Comparison of ENCODE assay signal across 5 fruit fly cellular contexts in the genomic region with DNA sequence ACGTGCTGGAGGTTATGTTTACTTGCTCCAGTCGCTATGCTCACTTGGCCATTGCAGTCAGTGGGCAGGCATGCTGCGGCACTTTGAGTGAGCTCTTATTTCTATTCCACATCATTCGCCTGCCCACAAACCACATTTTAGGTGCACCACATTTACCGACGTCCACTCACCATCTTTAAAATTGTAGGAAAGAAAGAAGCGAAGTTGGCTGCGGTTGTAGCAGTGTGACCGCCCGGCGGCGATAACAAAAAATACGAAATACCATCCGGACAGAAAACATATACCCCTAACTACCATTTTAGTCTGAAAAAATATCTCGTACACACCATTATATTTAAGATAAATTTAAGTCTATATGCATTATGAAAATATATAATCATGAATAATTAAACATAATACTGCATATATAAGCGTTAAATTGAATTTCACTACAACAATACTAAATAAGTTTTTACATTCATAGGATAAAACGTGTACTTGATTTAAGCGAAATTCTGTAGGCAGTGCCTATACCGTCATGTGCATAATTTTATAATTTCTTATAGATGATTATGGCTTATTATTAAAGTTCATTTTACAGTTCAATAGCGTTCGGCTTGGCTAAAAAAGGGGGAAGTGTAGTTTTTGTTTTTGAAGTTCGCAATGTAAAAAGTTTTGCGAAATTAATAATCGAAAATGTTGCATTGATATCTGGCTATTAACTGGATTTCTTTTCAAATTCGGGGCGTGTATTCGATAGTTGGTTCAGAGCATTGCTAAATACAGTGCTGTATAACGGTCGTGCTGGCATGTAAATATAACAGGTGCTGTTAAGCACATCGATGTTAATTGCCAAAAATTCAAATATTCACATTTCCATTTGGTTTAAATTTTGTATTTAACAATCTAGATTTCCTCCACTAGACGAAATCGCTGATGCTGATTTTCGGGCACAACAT.
A peak's percentile ranks its signal among the peaks of the same experiment; 100 is the strongest.
TF ChIP-seq lines count a peak whose summit lies in the region.

TSS of gene RpL27A (minus strand) at position 246 of the 938 bp plus-strand sequence.

TF ChIP-seq in whole organism, adult, 20 proteins besides CTCF, POLR2A, EP300 and RAD21 (continued from another document):
- TF ChIP-seq CG1620 (GFP tag; optimal IDR thresholded peaks at IDR 0.05; lab: Kevin White, UChicago) (peak; percentile 68), Clk (GFP tag; optimal IDR thresholded peaks at IDR 0.05; lab: Kevin White, UChicago) (peak; percentile 30), CG33017 (tag; optimal IDR thresholded peaks at IDR 0.05; lab: Kevin White, UChicago) (peak; percentile 61), CG11617 (GFP tag; optimal IDR thresholded peaks at IDR 0.05; lab: Kevin White, UChicago) (peak; percentile 88), toe (GFP tag; optimal IDR thresholded peaks at IDR 0.05; lab: Kevin White, UChicago) (peak; percentile 68)

TF ChIP-seq in whole organism, embryonic, 481 proteins besides CTCF, POLR2A, EP300 and RAD21 (continued from another document and continues in another):
- peak; percentile 61 for TF ChIP-seq ap (GFP tag; IDR thresholded peaks at IDR 0.05; lab: Robert Waterston, UW)
- TF ChIP-seq CG30431 (GFP tag; optimal IDR thresholded peaks at IDR 0.05; lab: Kevin White, UChicago) = peak; percentile 65
- peak; percentile 67 for TF ChIP-seq CG6175 (GFP tag; IDR thresholded peaks at IDR 0.05; lab: Robert Waterston, UW)
- TF ChIP-seq Med (GFP tag; lab: Kevin White, UChicago) = peak; percentile 98
- TF ChIP-seq tgo (GFP tag; IDR thresholded peaks at IDR 0.05; lab: Robert Waterston, UW) = peak; percentile 69
- peak; percentile 70 for TF ChIP-seq rib (GFP tag; IDR thresholded peaks at IDR 0.05; lab: Robert Waterston, UW)
- TF ChIP-seq crol (GFP tag; IDR thresholded peaks at IDR 0.05; lab: Robert Waterston, UW) = peak; percentile 48; the same call in 1 of the 2 replicates
- TF ChIP-seq gce (GFP tag; IDR thresholded peaks at IDR 0.05; lab: Robert Waterston, UW) = peak; percentile 85
- peak; percentile 63 for TF ChIP-seq Bteb2 (GFP tag; optimal IDR thresholded peaks at IDR 0.05; lab: Kevin White, UChicago)
- peak; percentile 73 for TF ChIP-seq CG6689 (GFP tag; IDR thresholded peaks at IDR 0.05; lab: Robert Waterston, UW)
- peak; percentile 68 for TF ChIP-seq CG8290 (GFP tag; optimal IDR thresholded peaks at IDR 0.05; lab: Kevin White, UChicago)
- peak in 1 of 2 experiments; percentile 94 for TF ChIP-seq CG8290 (tag; optimal IDR thresholded peaks at IDR 0.05; lab: Kevin White, UChicago)
- TF ChIP-seq CG3065 (GFP tag; optimal IDR thresholded peaks at IDR 0.05; lab: Kevin White, UChicago) = peak; percentile 28
- peak in 1 of 2 experiments; percentile 62 for TF ChIP-seq Dfd (GFP tag; optimal IDR thresholded peaks at IDR 0.05; lab: Kevin White, UChicago)
- TF ChIP-seq run (tag; optimal IDR thresholded peaks at IDR 0.05; lab: Kevin White, UChicago) = peak; percentile 32
- TF ChIP-seq CG32532 (GFP tag; IDR thresholded peaks at IDR 0.05; lab: Robert Waterston, UW) = peak; percentile 84
- TF ChIP-seq row (GFP tag; IDR thresholded peaks at IDR 0.05; lab: Robert Waterston, UW) = peak; percentile 70
- peak; percentile 53 for TF ChIP-seq maf-S (GFP tag; optimal IDR thresholded peaks at IDR 0.05; lab: Kevin White, UChicago)
- peak; percentile 65 for TF ChIP-seq CG16813 (GFP tag; IDR thresholded peaks at IDR 0.05; lab: Robert Waterston, UW; ENCODE audit: partially characterized antibody)
- TF ChIP-seq CG17186 (GFP tag; optimal IDR thresholded peaks at IDR 0.05; lab: Kevin White, UChicago) = peak; percentile 45
- TF ChIP-seq NC2β (GFP tag; optimal IDR thresholded peaks at IDR 0.05; lab: Kevin White, UChicago) = peak; percentile 92
- TF ChIP-seq gfzf (GFP tag; optimal IDR thresholded peaks at IDR 0.05; lab: Kevin White, UChicago) = peak; percentile 71
- TF ChIP-seq Ravus (GFP tag; IDR thresholded peaks at IDR 0.05; lab: Robert Waterston, UW) = no peak
- TF ChIP-seq vnd (GFP tag; IDR thresholded peaks at IDR 0.05; lab: Robert Waterston, UW; ENCODE audit: partially characterized antibody) = peak; percentile 47; the same call in 1 of the 3 replicates
- peak; percentile 88 for TF ChIP-seq onecut (GFP tag; IDR thresholded peaks at IDR 0.05; lab: Robert Waterston, UW)
- peak; percentile 24; the same call in 1 of the 2 replicates for TF ChIP-seq esg (GFP tag; conservative IDR thresholded peaks at IDR 0.05; lab: Robert Waterston, UW)
- peak; percentile 69 for TF ChIP-seq ewg (GFP tag; optimal IDR thresholded peaks at IDR 0.05; lab: Kevin White, UChicago)

TF ChIP-seq in whole organism, prepupa, 60 proteins besides CTCF, POLR2A, EP300 and RAD21 (continued from another document and continues in another):
- TF ChIP-seq cyc (GFP tag; optimal IDR thresholded peaks at IDR 0.05; lab: Kevin White, UChicago) = peak; percentile 70
- peak; percentile 19 for TF ChIP-seq Ets96B (tag; optimal IDR thresholded peaks at IDR 0.05; lab: Kevin White, UChicago)
- TF ChIP-seq Sox15 (GFP tag; optimal IDR thresholded peaks at IDR 0.05; lab: Kevin White, UChicago) = peak; percentile 21
- peak; percentile 69 for TF ChIP-seq CG15336 (GFP tag; IDR thresholded peaks at IDR 0.05; lab: Robert Waterston, UW)
- no peak for TF ChIP-seq CG16779 (tag; optimal IDR thresholded peaks at IDR 0.05; lab: Kevin White, UChicago)
- peak; percentile 80 for TF ChIP-seq Eip78C (GFP tag; lab: Kevin White, UChicago)
- TF ChIP-seq CG10669 (GFP tag; optimal IDR thresholded peaks at IDR 0.05; lab: Kevin White, UChicago) = peak; percentile 55
- peak; percentile 19 for TF ChIP-seq Sox14 (GFP tag; optimal IDR thresholded peaks at IDR 0.05; lab: Kevin White, UChicago)
- peak; percentile 70 for TF ChIP-seq OdsH (GFP tag; optimal IDR thresholded peaks at IDR 0.05; lab: Kevin White, UChicago)
- TF ChIP-seq Smox (GFP tag; optimal IDR thresholded peaks at IDR 0.05; lab: Kevin White, UChicago) = peak; percentile 60
- TF ChIP-seq esn (GFP tag; optimal IDR thresholded peaks at IDR 0.05; lab: Kevin White, UChicago) = peak; percentile 79
- TF ChIP-seq Hr38 (GFP tag; optimal IDR thresholded peaks at IDR 0.05; lab: Kevin White, UChicago) = no peak
- TF ChIP-seq Eip75B (GFP tag; optimal IDR thresholded peaks at IDR 0.05; lab: Kevin White, UChicago) = peak; percentile 67
- TF ChIP-seq CG6163 (GFP tag; IDR thresholded peaks at IDR 0.05; lab: Robert Waterston, UW) = peak; percentile 87
- peak; percentile 9 for TF ChIP-seq Lpt (GFP tag; optimal IDR thresholded peaks at IDR 0.05; lab: Kevin White, UChicago)
- peak; percentile 60 for TF ChIP-seq CG32006 (GFP tag; optimal IDR thresholded peaks at IDR 0.05; lab: Kevin White, UChicago)
- TF ChIP-seq CG1621 (tag; optimal IDR thresholded peaks at IDR 0.05; lab: Kevin White, UChicago) = peak; percentile 50
- peak; percentile 78 for TF ChIP-seq net (GFP tag; optimal IDR thresholded peaks at IDR 0.05; lab: Kevin White, UChicago)
- peak; percentile 58 for TF ChIP-seq topi (GFP tag; optimal IDR thresholded peaks at IDR 0.05; lab: Kevin White, UChicago)
- peak; percentile 72 for TF ChIP-seq lz (GFP tag; optimal IDR thresholded peaks at IDR 0.05; lab: Kevin White, UChicago)
- peak; percentile 72 for TF ChIP-seq CG34406 (GFP tag; optimal IDR thresholded peaks at IDR 0.05; lab: Kevin White, UChicago)
- peak; percentile 51 for TF ChIP-seq CG6792 (GFP tag; optimal IDR thresholded peaks at IDR 0.05; lab: Kevin White, UChicago)
- TF ChIP-seq dsx (GFP tag; optimal IDR thresholded peaks at IDR 0.05; lab: Kevin White, UChicago; ENCODE audit: poor library complexity, severe bottlenecking) = peak; percentile 43
- TF ChIP-seq Hr4 (GFP tag; optimal IDR thresholded peaks at IDR 0.05; lab: Kevin White, UChicago) = peak; percentile 65
- no peak for TF ChIP-seq fd85E (GFP tag; optimal IDR thresholded peaks at IDR 0.05; lab: Kevin White, UChicago)
- TF ChIP-seq acj6 (GFP tag; optimal IDR thresholded peaks at IDR 0.05; lab: Kevin White, UChicago) = peak; percentile 61
- peak; percentile 49 for TF ChIP-seq Hr39 (GFP tag; optimal IDR thresholded peaks at IDR 0.05; lab: Kevin White, UChicago)
- TF ChIP-seq Met (GFP tag; optimal IDR thresholded peaks at IDR 0.05; lab: Kevin White, UChicago) = peak; percentile 80
- TF ChIP-seq fd59A (GFP tag; optimal IDR thresholded peaks at IDR 0.05; lab: Kevin White, UChicago) = peak; percentile 37
- peak; percentile 45 for TF ChIP-seq Blimp-1 (GFP tag; optimal IDR thresholded peaks at IDR 0.05; lab: Kevin White, UChicago)

TF ChIP-seq in whole organism, pupa, 21 proteins besides CTCF, POLR2A, EP300 and RAD21 (continued from another document):
- TF ChIP-seq gl (tag; optimal IDR thresholded peaks at IDR 0.05; lab: Kevin White, UChicago) (no peak), Pif1B (GFP tag; optimal IDR thresholded peaks at IDR 0.05; lab: Kevin White, UChicago) (no peak)

TF ChIP-seq in whole organism, wandering third instar larva, 38 proteins besides CTCF, POLR2A, EP300 and RAD21 (continued from another document):
- TF ChIP-seq Sp1 (GFP tag; optimal IDR thresholded peaks at IDR 0.05; lab: Kevin White, UChicago) = peak; percentile 85
- peak; percentile 76 for TF ChIP-seq CG9705 (GFP tag; optimal IDR thresholded peaks at IDR 0.05; lab: Kevin White, UChicago)
- peak; percentile 87 for TF ChIP-seq rgr (GFP tag; optimal IDR thresholded peaks at IDR 0.05; lab: Kevin White, UChicago)
- no peak for TF ChIP-seq Hnf4 (GFP tag; optimal IDR thresholded peaks at IDR 0.05; lab: Kevin White, UChicago)
- peak; percentile 78 for TF ChIP-seq N (GFP tag; optimal IDR thresholded peaks at IDR 0.05; lab: Kevin White, UChicago)
- peak; percentile 17 for TF ChIP-seq ey (GFP tag; optimal IDR thresholded peaks at IDR 0.05; lab: Kevin White, UChicago)
- TF ChIP-seq dmrt93B (GFP tag; optimal IDR thresholded peaks at IDR 0.05; lab: Kevin White, UChicago) = peak; percentile 73
